Fruit fly (Drosophila melanogaster) whole organism, embryonic: ENCODE results near the gene CG3184.
A peak's percentile ranks its signal among the peaks of the same experiment; 100 is the strongest.

Experiments used
- CG10565 ChIP-seq: fragments of 200-800 bp; sonication (Bioruptor generic); optimal IDR thresholded peaks from 3 replicates; lab custom pipeline; 2016; ENCODE audit warnings: missing biosample characterization, mild to moderate bottlenecking, missing genetic modification characterization
- CG11093 ChIP-seq: fragments of 200-800 bp; sonication (Bioruptor generic); IDR thresholded peaks from 3 replicates; pipeline ENCODE4 v1.3.6; 2022; ENCODE audit warnings: missing biosample characterization, missing genetic modification characterization
- CG11398 ChIP-seq: fragments of 200-800 bp; sonication (Bioruptor generic); optimal IDR thresholded peaks from 2 replicates; lab custom pipeline; 2016; ENCODE audit warnings: missing biosample characterization, missing genetic modification characterization
- CG13123 ChIP-seq: fragments of 200-800 bp; sonication (Bioruptor generic); optimal IDR thresholded peaks from 2 replicates; lab custom pipeline; 2016; ENCODE audit warnings: missing biosample characterization, missing genetic modification characterization
- CG14667 ChIP-seq: fragments of 200-800 bp; sonication (Bioruptor generic); IDR thresholded peaks from 2 replicates; pipeline ENCODE4 v1.3.6; 2022; ENCODE audit warnings: missing biosample characterization, missing genetic modification characterization
- CG1602 ChIP-seq: fragments of 200-800 bp; sonication (Bioruptor generic); optimal IDR thresholded peaks from 3 replicates; lab custom pipeline; 2016; ENCODE audit warnings: missing biosample characterization, missing genetic modification characterization
- CG1603 ChIP-seq: fragments of 200-800 bp; sonication (Bioruptor generic); optimal IDR thresholded peaks from 2 replicates; lab custom pipeline; 2019; ENCODE audit warnings: missing biosample characterization, mild to moderate bottlenecking, missing genetic modification characterization, moderate library complexity
- CG16813 ChIP-seq: fragments of 200-800 bp; sonication (Bioruptor generic); IDR thresholded peaks from 3 replicates; pipeline ENCODE4 v1.3.6; 2022; ENCODE audit warnings: missing biosample characterization, missing genetic modification characterization; ENCODE audit not compliant: partially characterized antibody
- CG18476 ChIP-seq: fragments of 200-800 bp; sonication (Bioruptor generic); optimal IDR thresholded peaks from 2 replicates; lab custom pipeline; 2016; ENCODE audit warnings: missing biosample characterization, mild to moderate bottlenecking, missing genetic modification characterization
- CG2202 ChIP-seq: fragments of 200-800 bp; sonication (Bioruptor generic); optimal IDR thresholded peaks from 2 replicates; lab custom pipeline; 2018; ENCODE audit warnings: missing biosample characterization, mild to moderate bottlenecking, missing genetic modification characterization
- CG2678 ChIP-seq: fragments of 200-800 bp; sonication (Bioruptor generic); optimal IDR thresholded peaks from 3 replicates; lab custom pipeline; 2019; ENCODE audit warnings: missing biosample characterization, mild to moderate bottlenecking, missing genetic modification characterization, moderate library complexity
- CG32767 ChIP-seq: fragments of 200-800 bp; sonication (Bioruptor generic); IDR thresholded peaks from 2 replicates; pipeline ENCODE4 v1.3.6; 2022; ENCODE audit warnings: missing biosample characterization, missing genetic modification characterization
- CG6813 ChIP-seq: fragments of 200-800 bp; sonication (Bioruptor generic); optimal IDR thresholded peaks from 2 replicates; lab custom pipeline; 2017; ENCODE audit warnings: missing biosample characterization, missing genetic modification characterization, mild to moderate bottlenecking, moderate library complexity, missing genetic modification reagents
- CG7271 ChIP-seq: fragments of 200-800 bp; sonication (Bioruptor generic); optimal IDR thresholded peaks from 2 replicates; lab custom pipeline; 2018; ENCODE audit warnings: missing biosample characterization, mild to moderate bottlenecking, missing genetic modification characterization, moderate library complexity
- CG9437 ChIP-seq: fragments of 200-800 bp; sonication (Bioruptor generic); optimal IDR thresholded peaks from 2 replicates; lab custom pipeline; 2018; ENCODE audit warnings: missing biosample characterization, mild to moderate bottlenecking, missing genetic modification characterization
- CrebB ChIP-seq: fragments of 200-800 bp; sonication (Bioruptor generic); optimal IDR thresholded peaks from 3 replicates; lab custom pipeline; 2018; ENCODE audit warnings: missing biosample characterization, mild to moderate bottlenecking, missing genetic modification characterization
- E2f1 ChIP-seq: fragments of 200-800 bp; sonication (Bioruptor generic); IDR thresholded peaks from 2 replicates; pipeline ENCODE4 v1.3.6; 2022; ENCODE audit warnings: missing biosample characterization, missing genetic modification characterization
- Gug ChIP-seq: fragments of 200-800 bp; sonication (Bioruptor generic); IDR thresholded peaks from 4 replicates; pipeline ENCODE4 v1.3.6; 2022; ENCODE audit warnings: missing biosample characterization, missing genetic modification characterization
- H15 ChIP-seq: fragments of 200-800 bp; sonication (Bioruptor generic); IDR thresholded peaks from 3 replicates; pipeline ENCODE4 v1.3.6; 2022; ENCODE audit warnings: missing biosample characterization, missing genetic modification characterization
- HLH3B ChIP-seq: fragments of 200-800 bp; sonication (Bioruptor generic); IDR thresholded peaks from 2 replicates; pipeline ENCODE4 v1.3.6; 2022; ENCODE audit warnings: missing biosample characterization, missing genetic modification characterization
- HLH54F ChIP-seq: fragments of 200-800 bp; sonication (Bioruptor generic); optimal IDR thresholded peaks from 3 replicates; lab custom pipeline; 2016; ENCODE audit warnings: missing biosample characterization, missing genetic modification characterization
- HmgZ ChIP-seq: fragments of 200-800 bp; sonication (Bioruptor generic); optimal IDR thresholded peaks from 2 replicates; lab custom pipeline; 2018; ENCODE audit warnings: missing biosample characterization, mild to moderate bottlenecking, missing genetic modification characterization
- NFAT ChIP-seq: fragments of 200-800 bp; sonication (Bioruptor generic); IDR thresholded peaks from 2 replicates; pipeline ENCODE4 v1.3.6; 2022; ENCODE audit warnings: missing biosample characterization, missing genetic modification characterization
- Nf-YA ChIP-seq: fragments of 200-800 bp; sonication (Bioruptor generic); IDR thresholded peaks from 2 replicates; pipeline ENCODE4 v1.3.6; 2022; ENCODE audit warnings: missing biosample characterization, missing genetic modification characterization
- Vsx1 ChIP-seq: fragments of 200-800 bp; sonication (Bioruptor generic); optimal IDR thresholded peaks from 2 replicates; lab custom pipeline; 2017; ENCODE audit warnings: missing biosample characterization, mild to moderate bottlenecking, missing genetic modification characterization, missing genetic modification reagents
- cg ChIP-seq: fragments of 200-800 bp; sonication (Bioruptor generic); optimal IDR thresholded peaks from 3 replicates; lab custom pipeline; 2019; ENCODE audit warnings: missing biosample characterization, mild to moderate bottlenecking, missing genetic modification characterization, moderate library complexity
- croc ChIP-seq: fragments of 200-800 bp; sonication (Bioruptor generic); conservative IDR thresholded peaks from 3 replicates; pipeline ENCODE4 v1.3.6; 2022; ENCODE audit warnings: missing biosample characterization, missing genetic modification characterization
- danr ChIP-seq: fragments of 200-800 bp; sonication (Bioruptor generic); IDR thresholded peaks from 2 replicates; pipeline ENCODE4 v1.3.6; 2022; ENCODE audit warnings: missing biosample characterization, missing genetic modification characterization
- dati ChIP-seq: fragments of 200-800 bp; sonication (Bioruptor generic); IDR thresholded peaks from 2 replicates; pipeline ENCODE4 v1.3.6; 2022; ENCODE audit warnings: missing biosample characterization, missing genetic modification characterization
- dmrt99B ChIP-seq: fragments of 200-800 bp; sonication (Bioruptor generic); optimal IDR thresholded peaks from 2 replicates; lab custom pipeline; 2018; ENCODE audit warnings: missing biosample characterization, mild to moderate bottlenecking, missing genetic modification characterization, moderate library complexity
- esg ChIP-seq: fragments of 200-800 bp; sonication (Bioruptor generic); conservative IDR thresholded peaks from 2 replicates; pipeline ENCODE4 v1.3.6; 2022; ENCODE audit warnings: missing biosample characterization, missing genetic modification characterization
- ewg ChIP-seq: fragments of 200-800 bp; sonication (Bioruptor generic); optimal IDR thresholded peaks from 3 replicates; lab custom pipeline; 2017; ENCODE audit warnings: mild to moderate bottlenecking, missing biosample characterization, missing genetic modification reagents, missing genetic modification characterization
- eyg ChIP-seq: fragments of 200-800 bp; sonication (Bioruptor generic); optimal IDR thresholded peaks from 3 replicates; lab custom pipeline; 2016; ENCODE audit warnings: missing biosample characterization, missing genetic modification characterization
- fd102C ChIP-seq: fragments of 200-800 bp; sonication (Bioruptor generic); optimal IDR thresholded peaks from 2 replicates; lab custom pipeline; 2018; ENCODE audit warnings: missing biosample characterization, mild to moderate bottlenecking, missing genetic modification characterization, moderate library complexity
- ftz-f1 ChIP-seq: fragments of 200-800 bp; sonication (Bioruptor generic); optimal IDR thresholded peaks from 2 replicates; lab custom pipeline; 2016; ENCODE audit warnings: missing biosample characterization, missing genetic modification characterization
- insv ChIP-seq, 2 experiments: fragments of 200-800 bp; sonication (Bioruptor generic); optimal IDR thresholded peaks; 3 replicates each; lab custom pipeline; 2016 to 2018; ENCODE audit warnings: missing biosample characterization in 2 of 2, missing genetic modification characterization in 2 of 2
- kah ChIP-seq: fragments of 200-800 bp; sonication (Bioruptor generic); optimal IDR thresholded peaks from 2 replicates; lab custom pipeline; 2018; ENCODE audit warnings: missing biosample characterization, mild to moderate bottlenecking, missing genetic modification characterization
- lilli ChIP-seq: fragments of 200-800 bp; sonication (Bioruptor generic); optimal IDR thresholded peaks from 3 replicates; lab custom pipeline; 2016; ENCODE audit warnings: missing biosample characterization, missing genetic modification characterization
- lov ChIP-seq, 2 experiments: fragments of 200-800 bp in 1 of 2; fragments of >200 bp in 1 of 2; sonication (Bioruptor generic) in 1 of 2; IDR thresholded peaks in 1 of 2; optimal IDR thresholded peaks in 1 of 2; 2 replicates in 1 of 2; 3 replicates in 1 of 2; pipeline versions ENCODE4 v1.3.6 to Lab custom; 2017 to 2022; ENCODE audit warnings: missing biosample characterization in 1 of 2, missing genetic modification characterization in 1 of 2
- nmo ChIP-seq: fragments of 200-800 bp; sonication (Bioruptor generic); optimal IDR thresholded peaks from 2 replicates; lab custom pipeline; 2018; ENCODE audit warnings: missing biosample characterization, mild to moderate bottlenecking, missing genetic modification characterization, moderate library complexity
- pan ChIP-seq, 4 experiments: fragments of >200 bp in 3 of 4; fragments of 200-800 bp in 1 of 4; sonication (Bioruptor generic) in 1 of 4; optimal IDR thresholded peaks in 3 of 4; IDR thresholded peaks in 1 of 4; 2 replicates each; pipeline versions ENCODE4 v1.3.6 to Lab custom; 2017 to 2022; ENCODE audit warnings: missing biosample characterization in 2 of 4, missing genetic modification characterization in 2 of 4, mixed read lengths in 1 of 4
- peb ChIP-seq: fragments of 200-800 bp; sonication (Bioruptor generic); IDR thresholded peaks from 2 replicates; pipeline ENCODE4 v1.3.6; 2022; ENCODE audit warnings: missing biosample characterization, missing genetic modification characterization
- pfk ChIP-seq: fragments of 200-800 bp; sonication (Bioruptor generic); optimal IDR thresholded peaks from 2 replicates; lab custom pipeline; 2018; ENCODE audit warnings: missing biosample characterization, mild to moderate bottlenecking, missing genetic modification characterization, moderate library complexity
- sna ChIP-seq: fragments of 200-800 bp; sonication (Bioruptor generic); IDR thresholded peaks from 2 replicates; pipeline ENCODE4 v1.3.6; 2022; ENCODE audit warnings: missing biosample characterization, missing genetic modification characterization; ENCODE audit not compliant: partially characterized antibody
- sqz ChIP-seq: fragments of 200-800 bp; sonication (Bioruptor generic); optimal IDR thresholded peaks from 3 replicates; lab custom pipeline; 2018; ENCODE audit warnings: missing biosample characterization, mild to moderate bottlenecking, missing genetic modification characterization
- sug ChIP-seq: fragments of 200-800 bp; optimal IDR thresholded peaks from 2 replicates; lab custom pipeline; 2019; ENCODE audit warnings: missing biosample characterization, mild to moderate bottlenecking, missing genetic modification characterization, moderate library complexity
- tll ChIP-seq, 2 experiments: fragments of 200-800 bp in 1 of 2; fragments of >200 bp in 1 of 2; sonication (Bioruptor generic) in 1 of 2; optimal IDR thresholded peaks; 2 replicates each; lab custom pipeline; 2017 to 2019; ENCODE audit warnings: missing biosample characterization in 2 of 2, missing genetic modification characterization in 2 of 2, mild to moderate bottlenecking in 1 of 2, moderate library complexity in 1 of 2
- z ChIP-seq: fragments of 200-800 bp; sonication (Bioruptor generic); IDR thresholded peaks from 3 replicates; pipeline ENCODE4 v1.3.6; 2022; ENCODE audit warnings: missing biosample characterization, missing genetic modification characterization

CG3184 gene

DNA sequence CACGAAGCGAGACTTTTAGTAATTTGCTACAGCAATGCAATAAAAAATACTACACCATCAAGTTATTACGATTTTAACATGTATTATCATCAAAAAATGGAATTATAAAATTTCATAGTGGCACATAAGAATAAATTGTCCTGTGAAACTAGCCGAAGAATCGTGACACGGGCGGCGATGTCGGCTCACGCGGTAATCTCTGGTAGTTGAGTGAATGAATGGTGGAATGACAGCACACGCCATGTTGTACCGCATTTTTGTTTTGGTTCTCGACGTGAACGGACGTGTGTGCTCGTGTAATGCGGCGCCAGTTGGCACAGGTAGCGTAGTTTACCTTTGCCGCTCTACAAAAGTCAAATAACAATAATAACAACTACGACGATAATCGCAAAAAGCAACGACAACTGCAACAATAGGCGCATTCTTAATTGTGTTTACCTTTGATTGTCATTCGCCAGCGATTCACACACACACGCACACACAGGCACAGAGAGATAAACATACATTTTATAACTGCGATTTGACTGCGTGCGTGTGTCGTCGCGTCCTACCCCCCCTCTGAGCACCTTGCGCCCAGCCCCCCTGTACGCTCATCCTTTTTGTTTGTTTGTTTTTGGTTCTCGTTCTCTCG lies 10.8 kb upstream of the CG3184 start, which contains the start of gene CG14441 (continued):
- TF ChIP-seq NFAT (GFP tag; lab: Robert Waterston, UW) (peak; percentile 19; the same call in 1 of the 2 replicates), tll (GFP tag; optimal IDR thresholded peaks at IDR 0.05; lab: Kevin White, UChicago) (peak in 1 of 2 experiments; percentile 77), CG10565 (no peak), croc (GFP tag; lab: Robert Waterston, UW) (no peak), sqz (GFP tag; lab: Kevin White, UChicago) (peak; percentile 30), lilli (GFP tag; lab: Kevin White, UChicago) (peak; percentile 55), E2f1 (GFP tag; lab: Robert Waterston, UW) (no peak), cg (GFP tag; lab: Kevin White, UChicago) (peak; percentile 65), sug (tag; lab: Kevin White, UChicago) (peak; percentile 53), sna (GFP tag; lab: Robert Waterston, UW) (peak; percentile 99), HmgZ (peak; percentile 62), HLH3B (GFP tag; lab: Robert Waterston, UW) (no peak), CG18476 (peak; percentile 3), CG6813 (GFP tag; lab: Kevin White, UChicago) (peak; percentile 34), dmrt99B (tag; lab: Kevin White, UChicago) (peak; percentile 56), lov (optimal IDR thresholded peaks at IDR 0.05; lab: Kevin White, UChicago) (no peak), lov (GFP tag; IDR thresholded peaks at IDR 0.05; lab: Robert Waterston, UW) (no peak), eyg (no peak), H15 (no peak), kah (peak; percentile 24), CG9437 (GFP tag; lab: Kevin White, UChicago) (no peak), CG16813 (GFP tag; lab: Robert Waterston, UW) (peak; percentile 98), CG14667 (GFP tag; lab: Robert Waterston, UW) (no peak), CG2678 (tag; lab: Kevin White, UChicago) (peak; percentile 62), CrebB (tag; lab: Kevin White, UChicago) (peak; percentile 26), pan (optimal IDR thresholded peaks at IDR 0.05; lab: Kevin White, UChicago) (no peak), pan (GFP tag; optimal IDR thresholded peaks at IDR 0.05 in 1 of 2, IDR thresholded peaks at IDR 0.05 in 1 of 2) (peak in 1 of 2 experiments; percentile 23), Vsx1 (GFP tag; lab: Kevin White, UChicago) (no peak), CG13123 (GFP tag; lab: Kevin White, UChicago) (no peak), Gug (GFP tag; lab: Robert Waterston, UW) (0 out of 4 replicates have a peak, but pooled peaks have one; percentile 3), z (no peak), CG1603 (tag; lab: Kevin White, UChicago) (peak; percentile 32), nmo (peak; percentile 38), insv (GFP tag; optimal IDR thresholded peaks at IDR 0.05; lab: Kevin White, UChicago) (peak in 1 of 2 experiments; percentile 44), CG32767 (GFP tag; lab: Robert Waterston, UW) (no peak), ftz-f1 (GFP tag; lab: Kevin White, UChicago) (no peak), CG2202 (no peak), pfk (peak; percentile 65), CG1602 (GFP tag; lab: Kevin White, UChicago) (no peak), peb (GFP tag; lab: Robert Waterston, UW) (no peak), HLH54F (GFP tag; lab: Kevin White, UChicago) (peak; percentile 11), danr (GFP tag; lab: Robert Waterston, UW) (no peak), fd102C (GFP tag; lab: Kevin White, UChicago) (no peak), Nf-YA (GFP tag; lab: Robert Waterston, UW) (no peak), CG11093 (GFP tag; lab: Robert Waterston, UW) (no peak), esg (GFP tag; lab: Robert Waterston, UW) (no peak), ewg (GFP tag; lab: Kevin White, UChicago) (no peak), CG7271 (tag; lab: Kevin White, UChicago) (peak; percentile 13), dati (GFP tag; lab: Robert Waterston, UW) (no peak), CG11398 (GFP tag; lab: Kevin White, UChicago) (peak; percentile 56)
